Worm (Caenorhabditis elegans) whole organism, L3 larva: ENCODE data around the gene F22B8.7.

Experiments used
- R02D3.7 ChIP-seq: fragments of 150-350 bp; optimal IDR thresholded peaks from 2 replicates; lab custom pipeline; 2014; ENCODE audit warnings: missing biosample characterization, missing genetic modification characterization
- ZK546.5 ChIP-seq: sonication (generic microtip); optimal IDR thresholded peaks from 2 replicates; lab custom pipeline; 2017; ENCODE audit warnings: missing biosample characterization, missing genetic modification characterization
- aly-2 ChIP-seq: fragments of 150-350 bp; optimal IDR thresholded peaks from 2 replicates; lab custom pipeline; 2014; ENCODE audit warnings: missing biosample characterization, missing genetic modification characterization
- ceh-16 ChIP-seq: sonication (generic microtip); optimal IDR thresholded peaks from 2 replicates; lab custom pipeline; 2017; ENCODE audit warnings: missing biosample characterization, missing genetic modification characterization
- ceh-82 ChIP-seq: fragments of 150-350 bp; optimal IDR thresholded peaks from 2 replicates; lab custom pipeline; 2014; ENCODE audit warnings: missing biosample characterization, missing genetic modification characterization
- egl-27 ChIP-seq: sonication (generic microtip); optimal IDR thresholded peaks from 4 replicates; lab custom pipeline; 2017; ENCODE audit warnings: missing biosample characterization, missing genetic modification reagents, missing genetic modification characterization
- elt-1 ChIP-seq: fragments of 150-350 bp; optimal IDR thresholded peaks from 2 replicates; lab custom pipeline; 2014; ENCODE audit warnings: missing biosample characterization, missing genetic modification characterization
- elt-2 ChIP-seq: sonication (generic microtip); optimal IDR thresholded peaks from 2 replicates; lab custom pipeline; 2016; ENCODE audit warnings: missing genetic modification reagents, mild to moderate bottlenecking, missing genetic modification characterization, missing compliant biosample characterization
- elt-3 ChIP-seq, 3 experiments: fragments of 150-350 bp in 1 of 3; sonication (generic microtip) in 2 of 3; optimal IDR thresholded peaks; 2 replicates in 2 of 3; 4 replicates in 1 of 3; lab custom pipeline; 2014 to 2017; ENCODE audit warnings: missing biosample characterization in 3 of 3, missing genetic modification characterization in 3 of 3
- eor-1 ChIP-seq, 2 experiments: fragments of 150-350 bp; optimal IDR thresholded peaks; 2 replicates each; lab custom pipeline; 2014 to 2018; ENCODE audit warnings: missing biosample characterization in 2 of 2, missing genetic modification characterization in 2 of 2
- fkh-10 ChIP-seq: sonication (generic microtip); optimal IDR thresholded peaks from 2 replicates; lab custom pipeline; 2017; ENCODE audit warnings: missing biosample characterization, missing genetic modification reagents, missing genetic modification characterization
- fkh-2 ChIP-seq: fragments of 150-350 bp; optimal IDR thresholded peaks from 2 replicates; lab custom pipeline; 2014; ENCODE audit warnings: missing biosample characterization, missing genetic modification reagents, missing genetic modification characterization
- fos-1 ChIP-seq: fragments of 150-350 bp; optimal IDR thresholded peaks from 2 replicates; lab custom pipeline; 2014; ENCODE audit warnings: missing biosample characterization, missing genetic modification characterization
- hmg-11 ChIP-seq: sonication (generic microtip); optimal IDR thresholded peaks from 2 replicates; lab custom pipeline; 2016; ENCODE audit warnings: missing genetic modification characterization, missing compliant biosample characterization
- jun-1 ChIP-seq: fragments of 150-350 bp; optimal IDR thresholded peaks from 2 replicates; lab custom pipeline; 2014; ENCODE audit warnings: missing biosample characterization, missing genetic modification reagents, missing genetic modification characterization
- mml-1 ChIP-seq: fragments of 150-350 bp; sonication (generic microtip); optimal IDR thresholded peaks from 3 replicates; lab custom pipeline; 2014; ENCODE audit warnings: missing biosample characterization, missing genetic modification characterization
- nfya-1 ChIP-seq: sonication (generic microtip); optimal IDR thresholded peaks from 2 replicates; lab custom pipeline; 2017; ENCODE audit warnings: missing genetic modification characterization, mild to moderate bottlenecking, missing compliant biosample characterization, antibody characterized with exemption, moderate library complexity; ENCODE audit not compliant: insufficient read depth
- nhr-11 ChIP-seq: fragments of 150-350 bp; optimal IDR thresholded peaks from 2 replicates; lab custom pipeline; 2014; ENCODE audit warnings: missing biosample characterization, missing genetic modification characterization
- nhr-12 ChIP-seq: fragments of 150-350 bp; optimal IDR thresholded peaks from 2 replicates; lab custom pipeline; 2014; ENCODE audit warnings: missing biosample characterization, missing genetic modification characterization
- nhr-237 ChIP-seq: fragments of 150-350 bp; optimal IDR thresholded peaks from 2 replicates; lab custom pipeline; 2014; ENCODE audit warnings: missing biosample characterization, missing genetic modification characterization
- nhr-25 ChIP-seq: sonication (generic microtip); optimal IDR thresholded peaks from 2 replicates; lab custom pipeline; 2017; ENCODE audit warnings: missing biosample characterization, missing genetic modification characterization
- nhr-28 ChIP-seq: fragments of 150-350 bp; optimal IDR thresholded peaks from 2 replicates; lab custom pipeline; 2014; ENCODE audit warnings: missing biosample characterization, missing genetic modification characterization
- nhr-43 ChIP-seq: sonication (generic microtip); optimal IDR thresholded peaks from 2 replicates; lab custom pipeline; 2016; ENCODE audit warnings: mild to moderate bottlenecking, missing genetic modification characterization, missing compliant biosample characterization; ENCODE audit not compliant: poor library complexity, severe bottlenecking
- nhr-76 ChIP-seq: fragments of 150-350 bp; sonication (generic microtip); optimal IDR thresholded peaks from 5 replicates; lab custom pipeline; 2014; ENCODE audit warnings: missing biosample characterization, missing genetic modification characterization
- nhr-77 ChIP-seq: fragments of 150-350 bp; optimal IDR thresholded peaks from 2 replicates; lab custom pipeline; 2014; ENCODE audit warnings: missing biosample characterization, missing genetic modification characterization
- pha-4 ChIP-seq: fragments of 150-350 bp; optimal IDR thresholded peaks from 2 replicates; lab custom pipeline; 2014; ENCODE audit warnings: missing biosample characterization, missing genetic modification reagents, missing genetic modification characterization
- pqm-1 ChIP-seq: fragments of 150-350 bp; optimal IDR thresholded peaks from 2 replicates; lab custom pipeline; 2017; ENCODE audit warnings: missing biosample characterization, missing genetic modification characterization, inconsistent platforms
- sea-2 ChIP-seq: fragments of 150-350 bp; sonication (generic microtip); optimal IDR thresholded peaks from 4 replicates; lab custom pipeline; 2014; ENCODE audit warnings: missing biosample characterization, missing genetic modification reagents, missing genetic modification characterization
- skn-1 ChIP-seq: fragments of 150-350 bp; optimal IDR thresholded peaks from 2 replicates; lab custom pipeline; 2014; ENCODE audit warnings: missing biosample characterization, missing genetic modification characterization
- snpc-4 ChIP-seq: fragments of 150-350 bp; optimal IDR thresholded peaks from 2 replicates; lab custom pipeline; 2014; ENCODE audit warnings: missing biosample characterization, missing genetic modification characterization
- tbx-2 ChIP-seq: sonication (generic microtip); optimal IDR thresholded peaks from 2 replicates; lab custom pipeline; 2016; ENCODE audit warnings: mild to moderate bottlenecking, missing genetic modification characterization, missing compliant biosample characterization
- unc-39 ChIP-seq: sonication (generic microtip); optimal IDR thresholded peaks from 4 replicates; lab custom pipeline; 2017; ENCODE audit warnings: missing biosample characterization, missing genetic modification characterization
- unc-62 ChIP-seq: fragments of 150-350 bp; sonication (generic microtip); optimal IDR thresholded peaks from 4 replicates; lab custom pipeline; 2014; ENCODE audit warnings: missing biosample characterization, missing genetic modification reagents, missing genetic modification characterization
- zag-1 ChIP-seq: fragments of 150-350 bp; optimal IDR thresholded peaks from 2 replicates; lab custom pipeline; 2014; ENCODE audit warnings: missing biosample characterization, missing genetic modification characterization
- ztf-11 ChIP-seq: fragments of 150-350 bp; optimal IDR thresholded peaks from 2 replicates; lab custom pipeline; 2014; ENCODE audit warnings: missing biosample characterization, missing genetic modification characterization

F22B8.7 gene

DNA sequence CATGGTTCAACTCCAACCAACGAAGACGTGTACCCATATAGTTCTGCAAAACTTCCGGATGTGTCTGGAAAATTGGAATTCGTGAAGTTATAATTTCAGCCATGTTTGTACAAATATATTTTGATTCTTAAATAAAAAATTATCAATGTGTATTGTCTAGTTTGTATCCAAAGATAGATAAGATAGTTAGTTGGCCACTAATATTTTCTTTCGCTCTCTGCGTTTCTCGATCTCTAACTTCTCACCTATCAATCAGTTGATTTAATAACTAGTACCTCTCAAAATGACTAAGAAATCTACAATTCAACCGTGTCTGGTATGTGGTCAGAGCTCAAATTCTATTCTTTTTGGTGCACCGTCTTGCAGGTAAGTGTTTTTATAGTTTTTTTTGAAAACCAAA, 23.2 kb upstream of the F22B8.7 start, which contains the start of gene nhr-176:
Gene nhr-176, plus strand, starts transcription at position 159 of the 400 bp plus-strand sequence.
- TF ChIP-seq nhr-12 (tag; lab: Kevin White, UChicago) (no peak), unc-62 (GFP tag; lab: Kevin White, UChicago) (no peak), tbx-2 (tag; lab: Kevin White, UChicago) (no peak), nhr-25 (tag; lab: Kevin White, UChicago) (no peak), mml-1 (tag; lab: Kevin White, UChicago) (no peak), elt-2 (peak; percentile 55), R02D3.7 (tag; lab: Kevin White, UChicago) (no peak), aly-2 (no peak), elt-3 (tag; optimal IDR thresholded peaks at IDR 0.05; lab: Kevin White, UChicago) (no peak), egl-27 (tag; lab: Kevin White, UChicago) (no peak), nfya-1 (tag; lab: Kevin White, UChicago) (no peak), ceh-82 (tag; lab: Kevin White, UChicago) (no peak), pqm-1 (tag; lab: Kevin White, UChicago) (peak; percentile 38), zag-1 (no peak)

- TF ChIP-seq nhr-11 (tag; lab: Kevin White, UChicago) (no peak), nhr-237 (tag; lab: Kevin White, UChicago) (no peak), unc-39 (tag; lab: Kevin White, UChicago) (no peak), ztf-11 (tag; lab: Kevin White, UChicago) (no peak), skn-1 (tag; lab: Kevin White, UChicago) (no peak)
These were observed 20.5 kb upstream of the F22B8.7 start, which contains the start of gene srj-10 for ce11 chrV:16073856-16074255. Gene srj-10 (minus strand): TSS chrV:16073956.

ce11 chrV:16075250-16075709, 19.1 kb upstream of the F22B8.7 start, which contains the start of the genes F14H3.12 and srj-29:
Gene F14H3.12 (minus strand): TSS chrV:16075323.
Gene srj-29 (plus strand): TSS chrV:16075659.
- no peak for TF ChIP-seq mml-1 (tag; lab: Kevin White, UChicago)
- TF ChIP-seq aly-2: no peak
- TF ChIP-seq pqm-1 (tag; lab: Kevin White, UChicago): peak; percentile 47
- no peak for TF ChIP-seq nhr-28 (tag; lab: Kevin White, UChicago)
- TF ChIP-seq fkh-10 (GFP tag; lab: Kevin White, UChicago): no peak
- no peak for TF ChIP-seq elt-1 (tag; lab: Kevin White, UChicago)
- no peak for TF ChIP-seq jun-1 (tag; lab: Kevin White, UChicago)
- no peak for TF ChIP-seq nhr-77 (tag; lab: Kevin White, UChicago)
- peak; percentile 79 for TF ChIP-seq elt-2
- TF ChIP-seq fos-1: no peak
- no peak for TF ChIP-seq ceh-16
- TF ChIP-seq sea-2 (GFP tag; lab: Kevin White, UChicago): no peak
- no peak for TF ChIP-seq hmg-11 (tag; lab: Kevin White, UChicago)
- no peak for TF ChIP-seq snpc-4 (tag; lab: Kevin White, UChicago)
- no peak for TF ChIP-seq zag-1

ce11 chrV:16080039-16080438, 14.3 kb upstream of the F22B8.7 start:
- no peak for TF ChIP-seq skn-1 (tag; lab: Kevin White, UChicago)
- peak; percentile 84 for TF ChIP-seq elt-2
- TF ChIP-seq pqm-1 (tag; lab: Kevin White, UChicago): peak; percentile 74

DNA sequence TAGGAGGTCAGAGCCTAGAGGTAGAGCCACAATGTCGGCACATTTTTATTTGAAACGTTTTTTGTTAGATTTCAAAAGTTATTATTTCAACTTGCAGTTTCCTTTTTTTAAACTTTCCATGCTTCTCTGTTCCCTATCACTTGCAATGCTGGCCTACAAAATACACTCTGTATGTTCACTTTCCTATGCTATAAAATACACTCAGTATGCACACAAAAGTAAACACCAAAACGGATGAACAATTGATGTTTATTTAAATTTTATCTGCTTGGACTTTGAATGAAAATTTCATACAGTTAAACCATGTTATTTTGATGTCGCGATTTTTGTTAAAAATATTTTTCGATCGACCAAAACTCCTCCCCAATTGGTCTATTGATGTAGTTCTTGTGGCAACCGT, 13.7 kb upstream of the F22B8.7 start:
- peak; percentile 68 for TF ChIP-seq pqm-1 (tag; lab: Kevin White, UChicago)
- TF ChIP-seq elt-2: peak; percentile 18
- TF ChIP-seq zag-1: no peak
- peak; percentile 44 for TF ChIP-seq pha-4
- TF ChIP-seq ZK546.5 (tag; lab: Kevin White, UChicago): no peak

- TF ChIP-seq nhr-12 (tag; lab: Kevin White, UChicago) (no peak), fos-1 (no peak), pha-4 (no peak), aly-2 (no peak), egl-27 (tag; lab: Kevin White, UChicago) (no peak), fkh-2 (tag; lab: Kevin White, UChicago) (no peak), pqm-1 (tag; lab: Kevin White, UChicago) (no peak), snpc-4 (tag; lab: Kevin White, UChicago) (no peak), nhr-76 (tag; lab: Kevin White, UChicago) (no peak), nhr-43 (tag; lab: Kevin White, UChicago) (no peak), elt-2 (no peak), skn-1 (tag; lab: Kevin White, UChicago) (no peak), eor-1 (tag; optimal IDR thresholded peaks at IDR 0.05; lab: Kevin White, UChicago) (no peak), sea-2 (GFP tag; lab: Kevin White, UChicago) (no peak), tbx-2 (tag; lab: Kevin White, UChicago) (no peak), ceh-82 (tag; lab: Kevin White, UChicago) (no peak)
These were observed 3.7 kb upstream of the F22B8.7 start, which contains the start of gene F22B8.3 for ce11 chrV:16090685-16091084. Gene F22B8.3 (plus strand): TSS chrV:16090985.
